Fruit fly (Drosophila melanogaster) whole organism, embryonic: ENCODE data around the gene ZnT77C.

ENCODE experiments used
- Ada2b ChIP-seq: fragments of 200-800 bp; sonication (Bioruptor generic); IDR thresholded peaks from 2 replicates; pipeline ENCODE4 v1.3.6; 2022; ENCODE audit warnings: missing biosample characterization, missing genetic modification characterization
- Asciz ChIP-seq: fragments of 200-800 bp; sonication (Bioruptor generic); optimal IDR thresholded peaks from 2 replicates; lab custom pipeline; 2017; ENCODE audit warnings: missing biosample characterization, mild to moderate bottlenecking, missing genetic modification characterization, missing genetic modification reagents
- CG10274 ChIP-seq: fragments of 200-800 bp; sonication (Bioruptor generic); optimal IDR thresholded peaks from 3 replicates; lab custom pipeline; 2017; ENCODE audit warnings: missing biosample characterization, mild to moderate bottlenecking, missing genetic modification characterization
- CG10654 ChIP-seq: fragments of 200-800 bp; sonication (Bioruptor generic); optimal IDR thresholded peaks from 2 replicates; lab custom pipeline; 2016; ENCODE audit warnings: missing biosample characterization, missing genetic modification characterization
- CG12155 ChIP-seq: fragments of 200-800 bp; sonication (Bioruptor generic); optimal IDR thresholded peaks from 3 replicates; lab custom pipeline; 2016; ENCODE audit warnings: missing biosample characterization, missing genetic modification characterization
- CG1233 ChIP-seq: fragments of 200-800 bp; sonication (Bioruptor generic); optimal IDR thresholded peaks from 4 replicates; lab custom pipeline; 2018; ENCODE audit warnings: missing biosample characterization, mild to moderate bottlenecking, missing genetic modification characterization
- CG13424 ChIP-seq: fragments of 200-800 bp; sonication (Bioruptor generic); optimal IDR thresholded peaks from 2 replicates; lab custom pipeline; 2019; ENCODE audit warnings: missing biosample characterization, mild to moderate bottlenecking, missing genetic modification characterization, moderate library complexity
- CG13775 ChIP-seq: fragments of 200-800 bp; sonication (Bioruptor generic); optimal IDR thresholded peaks from 3 replicates; lab custom pipeline; 2017; ENCODE audit warnings: missing biosample characterization, mild to moderate bottlenecking, missing genetic modification characterization
- CG14441 ChIP-seq: fragments of 200-800 bp; sonication (Bioruptor generic); IDR thresholded peaks from 2 replicates; pipeline ENCODE4 v1.3.6; 2022; ENCODE audit warnings: missing biosample characterization, missing genetic modification characterization
- CG14667 ChIP-seq: fragments of 200-800 bp; sonication (Bioruptor generic); IDR thresholded peaks from 2 replicates; pipeline ENCODE4 v1.3.6; 2022; ENCODE audit warnings: missing biosample characterization, missing genetic modification characterization
- CG15479 ChIP-seq: fragments of 200-800 bp; sonication (Bioruptor generic); optimal IDR thresholded peaks from 3 replicates; lab custom pipeline; 2019; ENCODE audit warnings: missing biosample characterization, mild to moderate bottlenecking, missing genetic modification characterization, moderate library complexity
- CG18262 ChIP-seq: fragments of 200-800 bp; optimal IDR thresholded peaks from 3 replicates; lab custom pipeline; 2019; ENCODE audit warnings: missing biosample characterization, mild to moderate bottlenecking, missing genetic modification characterization, moderate library complexity
- CG2712 ChIP-seq: fragments of 200-800 bp; optimal IDR thresholded peaks from 3 replicates; lab custom pipeline; 2019; ENCODE audit warnings: missing biosample characterization, mild to moderate bottlenecking, missing genetic modification characterization, moderate library complexity
- CG3281 ChIP-seq: fragments of 200-800 bp; sonication (Bioruptor generic); optimal IDR thresholded peaks from 3 replicates; lab custom pipeline; 2017; ENCODE audit warnings: missing biosample characterization, mild to moderate bottlenecking, missing genetic modification characterization
- CG6272 ChIP-seq: fragments of 200-800 bp; sonication (Bioruptor generic); IDR thresholded peaks from 2 replicates; pipeline ENCODE4 v1.3.6; 2022; ENCODE audit warnings: missing biosample characterization, missing genetic modification characterization
- CG6683 ChIP-seq: fragments of 200-800 bp; sonication (Bioruptor generic); optimal IDR thresholded peaks from 2 replicates; lab custom pipeline; 2017; ENCODE audit warnings: missing biosample characterization, mild to moderate bottlenecking, missing genetic modification characterization, missing genetic modification reagents
- CG8944 ChIP-seq: fragments of 200-800 bp; sonication (Bioruptor generic); optimal IDR thresholded peaks from 3 replicates; lab custom pipeline; 2016; ENCODE audit warnings: missing biosample characterization, missing genetic modification characterization
- CG9727 ChIP-seq: fragments of 200-800 bp; sonication (Bioruptor generic); optimal IDR thresholded peaks from 3 replicates; lab custom pipeline; 2017; ENCODE audit warnings: missing biosample characterization, mild to moderate bottlenecking, missing genetic modification characterization
- Dip3 ChIP-seq: fragments of 200-800 bp; sonication (Bioruptor generic); optimal IDR thresholded peaks from 3 replicates; lab custom pipeline; 2016; ENCODE audit warnings: missing biosample characterization, missing genetic modification characterization
- Drgx ChIP-seq: fragments of 200-800 bp; sonication (Bioruptor generic); IDR thresholded peaks from 2 replicates; pipeline ENCODE4 v1.3.6; 2022; ENCODE audit warnings: missing biosample characterization, missing genetic modification characterization
- Fer1 ChIP-seq: fragments of 200-800 bp; sonication (Bioruptor generic); optimal IDR thresholded peaks from 2 replicates; lab custom pipeline; 2017; ENCODE audit warnings: missing biosample characterization, mild to moderate bottlenecking, missing genetic modification characterization
- Fer2 ChIP-seq: fragments of 200-800 bp; sonication (Bioruptor generic); optimal IDR thresholded peaks from 2 replicates; lab custom pipeline; 2018; ENCODE audit warnings: missing biosample characterization, mild to moderate bottlenecking, missing genetic modification characterization, moderate library complexity
- Fer3 ChIP-seq: fragments of 200-800 bp; sonication (Bioruptor generic); optimal IDR thresholded peaks from 2 replicates; lab custom pipeline; 2018; ENCODE audit warnings: missing biosample characterization, mild to moderate bottlenecking, missing genetic modification characterization, moderate library complexity
- HmgD ChIP-seq: fragments of 200-800 bp; sonication (Bioruptor generic); optimal IDR thresholded peaks from 3 replicates; lab custom pipeline; 2016; ENCODE audit warnings: missing biosample characterization, missing genetic modification characterization
- Hsf ChIP-seq: fragments of 200-800 bp; sonication (Bioruptor generic); optimal IDR thresholded peaks from 3 replicates; lab custom pipeline; 2016; ENCODE audit warnings: missing biosample characterization, missing genetic modification characterization
- Rx ChIP-seq: fragments of 200-800 bp; sonication (Bioruptor generic); IDR thresholded peaks from 2 replicates; pipeline ENCODE4 v1.3.6; 2022; ENCODE audit warnings: missing biosample characterization, missing genetic modification characterization
- Sox102F ChIP-seq: fragments of 200-800 bp; sonication (Bioruptor generic); optimal IDR thresholded peaks from 2 replicates; lab custom pipeline; 2018; ENCODE audit warnings: missing biosample characterization, mild to moderate bottlenecking, missing genetic modification characterization, moderate library complexity
- Xbp1 ChIP-seq: fragments of 200-800 bp; sonication (Bioruptor generic); optimal IDR thresholded peaks from 3 replicates; lab custom pipeline; 2016; ENCODE audit warnings: missing biosample characterization, mild to moderate bottlenecking, missing genetic modification characterization
- crol ChIP-seq: fragments of 200-800 bp; sonication (Bioruptor generic); IDR thresholded peaks from 2 replicates; pipeline ENCODE4 v1.3.6; 2022; ENCODE audit warnings: missing biosample characterization, missing genetic modification characterization
- dan ChIP-seq: fragments of 200-800 bp; sonication (Bioruptor generic); IDR thresholded peaks from 2 replicates; pipeline ENCODE4 v1.3.6; 2022; ENCODE audit warnings: missing biosample characterization, missing genetic modification characterization
- dmrt11E ChIP-seq: fragments of 200-800 bp; sonication (Bioruptor generic); optimal IDR thresholded peaks from 3 replicates; lab custom pipeline; 2018; ENCODE audit warnings: missing biosample characterization, mild to moderate bottlenecking, missing genetic modification characterization, moderate library complexity
- eve ChIP-seq, 2 experiments: fragments of >200 bp; optimal IDR thresholded peaks; 2 replicates each; lab custom pipeline; 2017; ENCODE audit warnings: missing biosample characterization in 2 of 2, missing genetic modification characterization in 2 of 2
- gro ChIP-seq: fragments of 200-800 bp; sonication (Bioruptor generic); optimal IDR thresholded peaks from 2 replicates; lab custom pipeline; 2016; ENCODE audit warnings: missing biosample characterization, missing genetic modification characterization
- lmd ChIP-seq: fragments of 200-800 bp; sonication (Bioruptor generic); IDR thresholded peaks from 2 replicates; pipeline ENCODE4 v1.3.6; 2022; ENCODE audit warnings: missing biosample characterization, missing genetic modification characterization
- nom ChIP-seq: fragments of 200-800 bp; sonication (Bioruptor generic); optimal IDR thresholded peaks from 2 replicates; lab custom pipeline; 2017; ENCODE audit warnings: missing biosample characterization, missing genetic modification characterization, mild to moderate bottlenecking, moderate library complexity, missing genetic modification reagents
- pan ChIP-seq, 4 experiments: fragments of >200 bp in 3 of 4; fragments of 200-800 bp in 1 of 4; sonication (Bioruptor generic) in 1 of 4; optimal IDR thresholded peaks in 3 of 4; IDR thresholded peaks in 1 of 4; 2 replicates each; pipeline versions ENCODE4 v1.3.6 to Lab custom; 2017 to 2022; ENCODE audit warnings: missing biosample characterization in 2 of 4, missing genetic modification characterization in 2 of 4, mixed read lengths in 1 of 4
- peb ChIP-seq: fragments of 200-800 bp; sonication (Bioruptor generic); IDR thresholded peaks from 2 replicates; pipeline ENCODE4 v1.3.6; 2022; ENCODE audit warnings: missing biosample characterization, missing genetic modification characterization
- phol ChIP-seq: fragments of 200-800 bp; sonication (Bioruptor generic); optimal IDR thresholded peaks from 3 replicates; lab custom pipeline; 2018; ENCODE audit warnings: missing biosample characterization, mild to moderate bottlenecking, missing genetic modification characterization, moderate library complexity
- psq ChIP-seq: fragments of 200-800 bp; sonication (Bioruptor generic); optimal IDR thresholded peaks from 2 replicates; lab custom pipeline; 2017; ENCODE audit warnings: missing biosample characterization, missing genetic modification characterization
- pzg ChIP-seq: fragments of 200-800 bp; sonication (Bioruptor generic); optimal IDR thresholded peaks from 3 replicates; lab custom pipeline; 2018; ENCODE audit warnings: missing biosample characterization, mild to moderate bottlenecking, missing genetic modification characterization, moderate library complexity
- sens ChIP-seq: fragments of 200-800 bp; sonication (Bioruptor generic); peaks from one replicate; lab custom pipeline; 2016; ENCODE audit warnings: missing biosample characterization, missing genetic modification characterization
- sisA ChIP-seq: fragments of 200-800 bp; sonication (Bioruptor generic); IDR thresholded peaks from 2 replicates; pipeline ENCODE4 v1.3.6; 2022; ENCODE audit warnings: missing biosample characterization, missing genetic modification characterization
- slou ChIP-seq: fragments of 200-800 bp; sonication (Bioruptor generic); optimal IDR thresholded peaks from 3 replicates; lab custom pipeline; 2016; ENCODE audit warnings: missing biosample characterization, missing genetic modification characterization
- ssp ChIP-seq: fragments of 200-800 bp; sonication (Bioruptor generic); IDR thresholded peaks from 2 replicates; pipeline ENCODE4 v1.3.6; 2022; ENCODE audit warnings: missing biosample characterization, missing genetic modification characterization
- tup ChIP-seq: fragments of 200-800 bp; sonication (Bioruptor generic); optimal IDR thresholded peaks from 2 replicates; lab custom pipeline; 2016; ENCODE audit warnings: missing biosample characterization, mild to moderate bottlenecking, missing genetic modification characterization, moderate library complexity
- wdn ChIP-seq: fragments of 200-800 bp; sonication (Bioruptor generic); IDR thresholded peaks from 2 replicates; pipeline ENCODE4 v1.3.6; 2022; ENCODE audit warnings: missing biosample characterization, missing genetic modification characterization
- wek ChIP-seq: fragments of 200-800 bp; sonication (Bioruptor generic); optimal IDR thresholded peaks from 3 replicates; lab custom pipeline; 2018; ENCODE audit warnings: missing biosample characterization, mild to moderate bottlenecking, missing genetic modification characterization, moderate library complexity
- wor ChIP-seq: fragments of 200-800 bp; sonication (Bioruptor generic); IDR thresholded peaks from 2 replicates; pipeline ENCODE4 v1.3.6; 2022; ENCODE audit warnings: missing biosample characterization, missing genetic modification characterization

The ZnT77C gene

dm6 chr3L:20452813-20453682, 41.7 kb downstream of the ZnT77C start, which contains the start of gene CG5199 (continued):
- no peak for TF ChIP-seq HmgD (GFP tag; lab: Kevin White, UChicago)
- no peak for TF ChIP-seq wek (GFP tag; lab: Kevin White, UChicago)
- TF ChIP-seq CG14441 (GFP tag; lab: Robert Waterston, UW): peak; percentile 68
- TF ChIP-seq CG6683: peak; percentile 19
- TF ChIP-seq dmrt11E (tag; lab: Kevin White, UChicago): peak; percentile 82
- peak; percentile 87 for TF ChIP-seq CG9727 (GFP tag; lab: Kevin White, UChicago)
- peak; percentile 62 for TF ChIP-seq Ada2b (GFP tag; lab: Robert Waterston, UW)
- no peak for TF ChIP-seq nom (GFP tag; lab: Kevin White, UChicago)
- TF ChIP-seq CG13775: peak; percentile 85
- peak; percentile 43 for TF ChIP-seq psq
- TF ChIP-seq CG3281 (GFP tag; lab: Kevin White, UChicago): peak; percentile 75
- TF ChIP-seq Sox102F (GFP tag; lab: Kevin White, UChicago): peak; percentile 61
- TF ChIP-seq slou: peak; percentile 42
- TF ChIP-seq crol: no peak; the same call in 1 of the 2 replicates
- peak; percentile 29 for TF ChIP-seq Fer2 (tag; lab: Kevin White, UChicago)
- peak; percentile 87 for TF ChIP-seq CG18262 (tag; lab: Kevin White, UChicago)
- TF ChIP-seq dan: no peak
- TF ChIP-seq lmd: peak; percentile 75
- no peak for TF ChIP-seq gro (GFP tag; lab: Kevin White, UChicago)
- TF ChIP-seq CG2712 (tag; lab: Kevin White, UChicago): peak; percentile 85
- TF ChIP-seq sisA (GFP tag; lab: Robert Waterston, UW): peak; percentile 49
- TF ChIP-seq Fer1: peak; percentile 60
- peak; percentile 13 for TF ChIP-seq Hsf (GFP tag; lab: Kevin White, UChicago)
- TF ChIP-seq tup (GFP tag; lab: Kevin White, UChicago): peak; percentile 7
- peak; percentile 41 for TF ChIP-seq pzg
- peak; percentile 43 for TF ChIP-seq CG15479 (GFP tag; lab: Kevin White, UChicago)
- peak; percentile 58 for TF ChIP-seq CG12155
- TF ChIP-seq phol: peak; percentile 85
- peak; percentile 55 for TF ChIP-seq CG1233 (GFP tag; lab: Kevin White, UChicago)
- peak; percentile 73 for TF ChIP-seq CG10654 (GFP tag; lab: Kevin White, UChicago)
- peak; percentile 76 for TF ChIP-seq CG13424 (tag; lab: Kevin White, UChicago)
- peak; percentile 20 for TF ChIP-seq CG10274
- TF ChIP-seq pan (optimal IDR thresholded peaks at IDR 0.05; lab: Kevin White, UChicago): no peak
- TF ChIP-seq pan (GFP tag; optimal IDR thresholded peaks at IDR 0.05 in 1 of 2, IDR thresholded peaks at IDR 0.05 in 1 of 2): peak in 1 of 2 experiments; percentile 65
- 0 out of 2 replicates have a peak, but pooled peaks have one; percentile 28 for TF ChIP-seq Drgx (GFP tag; lab: Robert Waterston, UW)
- peak; percentile 81 for TF ChIP-seq sens (GFP tag; lab: Kevin White, UChicago)
- TF ChIP-seq CG8944 (GFP tag; lab: Kevin White, UChicago): peak; percentile 11
- no peak for TF ChIP-seq Asciz
- peak; percentile 64 for TF ChIP-seq Xbp1 (GFP tag; lab: Kevin White, UChicago)
- peak; percentile 53; the same call in 1 of the 2 replicates for TF ChIP-seq ssp (GFP tag; lab: Robert Waterston, UW)
- no peak for TF ChIP-seq eve (GFP tag; optimal IDR thresholded peaks at IDR 0.05; lab: Kevin White, UChicago)
- TF ChIP-seq CG6272 (GFP tag; lab: Robert Waterston, UW): peak; percentile 78
- TF ChIP-seq wdn (GFP tag; lab: Robert Waterston, UW): no peak
- peak; percentile 60 for TF ChIP-seq CG14667 (GFP tag; lab: Robert Waterston, UW)
- peak; percentile 53 for TF ChIP-seq wor (GFP tag; lab: Robert Waterston, UW)
- TF ChIP-seq peb: no peak
- TF ChIP-seq Dip3: peak; percentile 24
- peak; percentile 43 for TF ChIP-seq Fer3 (tag; lab: Kevin White, UChicago)
- peak; percentile 36; the same call in 1 of the 2 replicates for TF ChIP-seq Rx (GFP tag; lab: Robert Waterston, UW)
